Worm (Caenorhabditis elegans) whole organism, L1 larva: Measurements from ENCODE around the gene npl-4.1.

Source experiments
- aly-2 ChIP-seq: fragments of 150-350 bp; optimal IDR thresholded peaks from 2 replicates; lab custom pipeline; 2014; ENCODE audit warnings: missing biosample characterization, missing genetic modification characterization
- efl-1 ChIP-seq, 4 experiments: fragments of 150-350 bp; optimal IDR thresholded peaks in 3 of 4; peaks in 1 of 4; 1 replicate in 1 of 4; 2 replicates in 3 of 4; lab custom pipeline; 2014; ENCODE audit warnings: missing biosample characterization in 2 of 4, missing genetic modification characterization in 2 of 4, missing genetic modification reagents in 2 of 4
- efl-3 ChIP-seq: fragments of 200-800 bp; sonication (Bioruptor generic); optimal IDR thresholded peaks from 2 replicates; lab custom pipeline; 2018; ENCODE audit warnings: mild to moderate bottlenecking, missing genetic modification characterization, missing compliant biosample characterization
- egl-27 ChIP-seq, 2 experiments: fragments of 150-350 bp in 1 of 2; sonication (generic microtip); optimal IDR thresholded peaks; 3 replicates each; lab custom pipeline; 2017 to 2018; ENCODE audit warnings: missing biosample characterization in 2 of 2, missing genetic modification characterization in 2 of 2, missing genetic modification reagents in 2 of 2
- lin-14 ChIP-seq: fragments of 200-800 bp; sonication (Bioruptor generic); optimal IDR thresholded peaks from 2 replicates; lab custom pipeline; 2018; ENCODE audit warnings: mild to moderate bottlenecking, missing genetic modification characterization, moderate library complexity, missing compliant biosample characterization
- lin-39 ChIP-seq: fragments of 150-350 bp; optimal IDR thresholded peaks from 2 replicates; lab custom pipeline; 2014; ENCODE audit warnings: missing biosample characterization, missing genetic modification reagents, missing genetic modification characterization
- mab-9 ChIP-seq: fragments of 200-800 bp; sonication (Bioruptor generic); IDR thresholded peaks from 2 replicates; pipeline ENCODE4 v1.3.6; 2022; ENCODE audit warnings: missing genetic modification reagents, missing genetic modification characterization, missing compliant biosample characterization
- nhr-76 ChIP-seq: sonication (generic microtip); optimal IDR thresholded peaks from 2 replicates; lab custom pipeline; 2017; ENCODE audit warnings: missing biosample characterization, missing genetic modification characterization
- snpc-4 ChIP-seq: fragments of 150-350 bp; optimal IDR thresholded peaks from 2 replicates; lab custom pipeline; 2014; ENCODE audit warnings: missing biosample characterization, missing genetic modification characterization

DNA sequence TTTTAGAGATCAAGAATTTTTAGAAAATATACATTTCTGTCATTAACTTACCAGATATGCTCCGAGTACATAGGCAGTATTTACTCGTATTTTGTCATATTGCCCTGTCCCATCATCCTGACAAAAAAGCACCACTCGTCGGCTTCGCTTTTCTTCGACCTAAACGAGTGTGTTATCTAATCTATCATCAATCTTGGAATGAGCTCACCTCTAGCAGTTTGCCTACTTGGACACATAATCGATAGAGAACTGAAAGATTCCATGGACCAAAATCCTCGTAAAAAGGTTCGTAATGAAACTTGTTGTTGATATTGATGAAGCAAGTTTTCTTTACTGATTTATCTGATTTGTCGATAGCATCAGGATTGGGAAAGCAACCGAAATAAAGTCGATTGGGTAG is 38.3 kb upstream of the npl-4.1 start:
- TF ChIP-seq lin-14 (GFP tag; lab: Kevin White, UChicago) (no peak), lin-39 (no peak), nhr-76 (tag; lab: Kevin White, UChicago) (no peak), efl-3 (GFP tag; lab: Kevin White, UChicago) (no peak), snpc-4 (no peak), mab-9 (GFP tag; lab: Robert Waterston, UW) (no peak), egl-27 (tag; optimal IDR thresholded peaks at IDR 0.05; lab: Kevin White, UChicago) (no peak), aly-2 (no peak), efl-1 (optimal IDR thresholded peaks at IDR 0.05; lab: Kevin White, UChicago) (no peak), efl-1 (GFP tag; optimal IDR thresholded peaks at IDR 0.05 in 1 of 2; lab: Kevin White, UChicago) (no peak)
